Worm (Caenorhabditis elegans): ENCODE data around the gene nlp-43.

nlp-43 gene

DNA sequence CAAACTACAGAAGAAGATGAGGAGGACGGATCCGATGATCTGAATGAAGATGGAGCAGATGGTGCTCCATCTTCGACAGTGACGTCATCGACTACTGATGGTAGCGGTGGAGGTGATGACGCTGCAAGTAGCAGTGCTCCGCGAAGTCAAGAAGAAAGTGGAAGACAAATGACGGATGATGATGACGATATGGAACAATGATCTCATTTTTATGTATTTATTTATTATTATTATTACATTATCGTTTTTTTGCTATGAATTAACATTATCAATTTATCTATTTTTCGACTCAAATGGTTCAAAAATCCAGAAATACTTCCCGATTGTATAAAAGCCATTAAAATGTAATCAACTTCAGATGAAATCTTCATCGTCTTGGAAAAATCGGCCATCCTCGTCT, 20.5 kb upstream of the nlp-43 start, which contains the start of gene R144.3:
TSS of gene R144.3 (plus strand) at position 301 of the 400 bp plus-strand sequence.
- no peak for TF ChIP-seq snpc-4 (tag; optimal IDR thresholded peaks at IDR 0.05)
- no peak for TF ChIP-seq aly-2 (tag; optimal IDR thresholded peaks at IDR 0.05)
- no peak for TF ChIP-seq pax-3 (tag; optimal IDR thresholded peaks at IDR 0.05)
- TF ChIP-seq nhr-77 (tag; optimal IDR thresholded peaks at IDR 0.05): no peak
- no peak for TF ChIP-seq nhr-237 (tag; optimal IDR thresholded peaks at IDR 0.05)
- TF ChIP-seq fkh-10 (GFP tag; optimal IDR thresholded peaks at IDR 0.05): no peak
- TF ChIP-seq ama-1 (optimal IDR thresholded peaks at IDR 0.05): no peak
- no peak for TF ChIP-seq rnt-1 (tag; optimal IDR thresholded peaks at IDR 0.05)
- no peak for TF ChIP-seq fkh-4 (tag; optimal IDR thresholded peaks at IDR 0.05; ENCODE audit: borderline replicate concordance)
- no peak for TF ChIP-seq mef-2 (tag; optimal IDR thresholded peaks at IDR 0.05)
- no peak for TF ChIP-seq dsc-1 (tag; optimal IDR thresholded peaks at IDR 0.05)
- TF ChIP-seq fkh-8 (tag; optimal IDR thresholded peaks at IDR 0.05): no peak
- TF ChIP-seq ces-1 (GFP tag; optimal IDR thresholded peaks at IDR 0.05): no peak
- no peak for TF ChIP-seq unc-86 (tag; optimal IDR thresholded peaks at IDR 0.05)
- no peak for TF ChIP-seq jun-1 (tag; optimal IDR thresholded peaks at IDR 0.05)
- no peak for TF ChIP-seq egl-13 (tag; optimal IDR thresholded peaks at IDR 0.05)
- TF ChIP-seq lin-15B (tag; optimal IDR thresholded peaks at IDR 0.05): no peak

ce11 chrIII:5022964-5023363, 19.2 kb upstream of the nlp-43 start, which contains the start of gene R144.13:
R144.13 (plus strand) TSS chrIII:5023264.
- no peak for TF ChIP-seq hlh-4 (tag; optimal IDR thresholded peaks at IDR 0.05)
- no peak for TF ChIP-seq efl-1 (optimal IDR thresholded peaks at IDR 0.05)
- TF ChIP-seq efl-1 (GFP tag; optimal IDR thresholded peaks at IDR 0.05 in 1 of 2): peak in 1 of 2 experiments; percentile 68

- TF ChIP-seq jun-1 (tag; optimal IDR thresholded peaks at IDR 0.05) (no peak), aly-2 (tag; optimal IDR thresholded peaks at IDR 0.05) (no peak), fkh-4 (tag; optimal IDR thresholded peaks at IDR 0.05; ENCODE audit: borderline replicate concordance) (no peak), isw-1 (GFP tag; IDR thresholded peaks at IDR 0.05) (no peak), xbp-1 (tag; optimal IDR thresholded peaks at IDR 0.05) (no peak), nhr-85 (tag) (peak; percentile 26), nhr-19 (GFP tag; conservative IDR thresholded peaks at IDR 0.05) (no peak), ztf-4 (tag; optimal IDR thresholded peaks at IDR 0.05) (peak; percentile 32)
Measured at ce11 chrIII:5023642-5024041, 18.6 kb upstream of the nlp-43 start.

DNA sequence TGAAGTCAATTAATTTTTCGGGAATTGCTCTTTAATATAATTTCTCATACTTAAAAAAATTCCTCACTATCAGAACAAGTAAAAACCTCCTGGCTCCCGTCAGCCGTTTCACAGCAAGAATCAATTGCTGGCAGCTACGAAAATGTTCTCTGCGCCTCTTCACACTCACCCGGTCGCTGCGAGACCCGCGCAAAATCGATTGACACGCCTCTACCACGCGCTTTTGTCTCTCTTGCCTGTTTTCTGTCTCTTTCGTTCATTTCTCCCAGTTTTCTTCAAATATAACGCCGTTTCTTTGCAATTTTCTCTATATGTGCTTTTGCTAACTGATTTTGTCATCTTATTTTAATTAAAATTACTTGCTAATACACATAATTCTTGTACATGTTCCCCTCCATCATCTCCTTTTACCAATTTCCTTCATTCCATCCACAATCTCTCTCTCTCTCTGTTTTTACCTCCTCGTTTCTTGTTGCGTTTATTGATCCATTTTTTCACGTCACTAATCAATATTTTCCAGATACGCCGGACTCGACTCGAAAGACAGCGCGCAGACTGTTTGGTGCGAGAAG, 17.7 kb upstream of the nlp-43 start, which contains the start of gene pcf-11:
TSS of gene pcf-11 (plus strand) at position 522 of the 572 bp plus-strand sequence.
- no peak for TF ChIP-seq nhr-76 (tag; optimal IDR thresholded peaks at IDR 0.05)
- peak; percentile 35 for TF ChIP-seq F16B12.6 (tag; optimal IDR thresholded peaks at IDR 0.05)
- TF ChIP-seq elt-3 (tag; optimal IDR thresholded peaks at IDR 0.05): peak in 2 of 6 experiments; percentile 5 to 8
- peak; percentile 28 for TF ChIP-seq lin-13 (GFP tag; optimal IDR thresholded peaks at IDR 0.05)
- TF ChIP-seq C04F5.9 (tag; optimal IDR thresholded peaks at IDR 0.05): no peak
- TF ChIP-seq ceh-90 (tag; optimal IDR thresholded peaks at IDR 0.05): no peak
- TF ChIP-seq sup-37 (GFP tag; optimal IDR thresholded peaks at IDR 0.05): no peak
- peak; percentile 74 for TF ChIP-seq lin-14 (GFP tag; optimal IDR thresholded peaks at IDR 0.05)
- no peak for TF ChIP-seq ceh-88 (GFP tag; IDR thresholded peaks at IDR 0.05)
- peak; percentile 51 to 63 (median 55) for TF ChIP-seq dpl-1 (GFP tag; optimal IDR thresholded peaks at IDR 0.05)
- TF ChIP-seq nhr-20 (tag; optimal IDR thresholded peaks at IDR 0.05): peak; percentile 38
- TF ChIP-seq nhr-85 (tag): no peak
- TF ChIP-seq lin-35 (GFP tag; optimal IDR thresholded peaks at IDR 0.05): peak; percentile 69 to 75
- no peak for TF ChIP-seq C34B4.2 (tag; optimal IDR thresholded peaks at IDR 0.05)
- peak; percentile 56 for TF ChIP-seq isw-1 (GFP tag; IDR thresholded peaks at IDR 0.05)
- TF ChIP-seq blmp-1 (tag; optimal IDR thresholded peaks at IDR 0.05): peak; percentile 13
- TF ChIP-seq unc-30 (tag; optimal IDR thresholded peaks at IDR 0.05): no peak
- peak; percentile 40 for TF ChIP-seq fkh-8 (tag; optimal IDR thresholded peaks at IDR 0.05)
- no peak for TF ChIP-seq egl-27 (tag; optimal IDR thresholded peaks at IDR 0.05)
- no peak for TF ChIP-seq unc-130 (tag; optimal IDR thresholded peaks at IDR 0.05)
- peak; percentile 60 for TF ChIP-seq nhr-77 (tag; optimal IDR thresholded peaks at IDR 0.05)
- TF ChIP-seq nhr-12 (tag; optimal IDR thresholded peaks at IDR 0.05): no peak
- TF ChIP-seq pqm-1 (tag; optimal IDR thresholded peaks at IDR 0.05): no peak
- no peak for TF ChIP-seq nhr-11 (tag; optimal IDR thresholded peaks at IDR 0.05)
- TF ChIP-seq ceh-82 (tag; optimal IDR thresholded peaks at IDR 0.05): peak; percentile 24 to 84 (median 40)
- no peak for TF ChIP-seq hpl-2 (GFP tag; optimal IDR thresholded peaks at IDR 0.05)
- no peak for TF ChIP-seq Y116A8C.19 (tag; optimal IDR thresholded peaks at IDR 0.05; ENCODE audit: borderline replicate concordance)
- TF ChIP-seq snu-23 (GFP tag; optimal IDR thresholded peaks at IDR 0.05): peak; percentile 78
- TF ChIP-seq aly-2 (tag; optimal IDR thresholded peaks at IDR 0.05): no peak
